Worm (Caenorhabditis elegans) whole organism, mixed stage, embryonic: ENCODE data around the gene mes-6.
A peak's percentile ranks its signal among the peaks of the same experiment; 100 is the strongest.

Experiments used
- M03D4.4 ChIP-seq: sonication (generic microtip); optimal IDR thresholded peaks from 2 replicates; lab custom pipeline; 2017; ENCODE audit warnings: mild to moderate bottlenecking, missing genetic modification characterization, missing compliant biosample characterization
- bed-3 ChIP-seq: fragments of 200-800 bp; sonication (Bioruptor generic); optimal IDR thresholded peaks from 3 replicates; lab custom pipeline; 2018; ENCODE audit warnings: mild to moderate bottlenecking, missing genetic modification characterization, moderate library complexity, missing compliant biosample characterization
- blmp-1 ChIP-seq: fragments of 150-350 bp; optimal IDR thresholded peaks from 2 replicates; lab custom pipeline; 2014; ENCODE audit warnings: missing biosample characterization, missing genetic modification characterization
- ceh-39 ChIP-seq: fragments of 150-350 bp; optimal IDR thresholded peaks from 2 replicates; lab custom pipeline; 2014; ENCODE audit warnings: missing biosample characterization, missing genetic modification characterization
- ceh-43 ChIP-seq: fragments of 200-800 bp; sonication (Bioruptor generic); optimal IDR thresholded peaks from 2 replicates; lab custom pipeline; 2018; ENCODE audit warnings: mild to moderate bottlenecking, missing genetic modification characterization, moderate library complexity, missing compliant biosample characterization
- ceh-83 ChIP-seq: fragments of 200-800 bp; sonication (Bioruptor generic); optimal IDR thresholded peaks from 2 replicates; lab custom pipeline; 2018; ENCODE audit warnings: mild to moderate bottlenecking, missing genetic modification characterization, missing compliant biosample characterization
- ces-1 ChIP-seq: fragments of 150-350 bp; optimal IDR thresholded peaks from 2 replicates; lab custom pipeline; 2014; ENCODE audit warnings: missing biosample characterization, missing genetic modification reagents, missing genetic modification characterization
- cnd-1 ChIP-seq: fragments of 200-800 bp; sonication (Bioruptor generic); optimal IDR thresholded peaks from 2 replicates; lab custom pipeline; 2018; ENCODE audit warnings: mild to moderate bottlenecking, missing genetic modification characterization, missing compliant biosample characterization
- drap-1 ChIP-seq: fragments of 200-800 bp; sonication (Bioruptor generic); optimal IDR thresholded peaks from 3 replicates; lab custom pipeline; 2018; ENCODE audit warnings: mild to moderate bottlenecking, missing genetic modification characterization, missing compliant biosample characterization
- elt-3 ChIP-seq: fragments of 150-350 bp; optimal IDR thresholded peaks from 2 replicates; lab custom pipeline; 2014; ENCODE audit warnings: missing biosample characterization, missing genetic modification characterization
- flh-1 ChIP-seq: fragments of 200-800 bp; sonication (Bioruptor generic); optimal IDR thresholded peaks from 2 replicates; lab custom pipeline; 2018; ENCODE audit warnings: mild to moderate bottlenecking, missing genetic modification characterization, moderate library complexity, missing compliant biosample characterization
- ham-2 ChIP-seq: fragments of 200-800 bp; sonication (Bioruptor generic); optimal IDR thresholded peaks from 2 replicates; lab custom pipeline; 2018; ENCODE audit warnings: mild to moderate bottlenecking, missing genetic modification characterization, missing compliant biosample characterization
- hlh-1 ChIP-seq: fragments of 150-350 bp; optimal IDR thresholded peaks from 2 replicates; lab custom pipeline; 2014; ENCODE audit warnings: missing biosample characterization, missing genetic modification reagents, missing genetic modification characterization
- lin-13 ChIP-seq: fragments of 150-350 bp; optimal IDR thresholded peaks from 2 replicates; lab custom pipeline; 2014; ENCODE audit warnings: missing biosample characterization, missing genetic modification characterization
- lin-32 ChIP-seq: fragments of 200-800 bp; sonication (Bioruptor generic); optimal IDR thresholded peaks from 2 replicates; lab custom pipeline; 2018; ENCODE audit warnings: mild to moderate bottlenecking, missing genetic modification characterization, missing compliant biosample characterization
- lsy-2 ChIP-seq: fragments of 150-350 bp; optimal IDR thresholded peaks from 2 replicates; lab custom pipeline; 2014; ENCODE audit warnings: missing biosample characterization, missing genetic modification characterization
- mep-1 ChIP-seq: fragments of 150-350 bp; optimal IDR thresholded peaks from 2 replicates; lab custom pipeline; 2017; ENCODE audit warnings: missing biosample characterization, missing genetic modification reagents, missing genetic modification characterization, inconsistent platforms
- mls-2 ChIP-seq: sonication (generic microtip); optimal IDR thresholded peaks from 2 replicates; lab custom pipeline; 2016; ENCODE audit warnings: mild to moderate bottlenecking, missing genetic modification characterization, moderate library complexity, missing compliant biosample characterization
- nhr-12 ChIP-seq: fragments of 150-350 bp; optimal IDR thresholded peaks from 2 replicates; lab custom pipeline; 2014; ENCODE audit warnings: missing biosample characterization, missing genetic modification characterization
- nhr-2 ChIP-seq: fragments of 150-350 bp; optimal IDR thresholded peaks from 2 replicates; lab custom pipeline; 2014; ENCODE audit warnings: missing biosample characterization, missing genetic modification characterization
- nhr-237 ChIP-seq: fragments of 150-350 bp; optimal IDR thresholded peaks from 2 replicates; lab custom pipeline; 2014; ENCODE audit warnings: missing biosample characterization, missing genetic modification characterization
- nhr-28 ChIP-seq: fragments of 150-350 bp; optimal IDR thresholded peaks from 2 replicates; lab custom pipeline; 2014; ENCODE audit warnings: missing biosample characterization, missing genetic modification characterization
- nhr-76 ChIP-seq: sonication (generic microtip); optimal IDR thresholded peaks from 2 replicates; lab custom pipeline; 2017; ENCODE audit warnings: missing biosample characterization, missing genetic modification characterization
- pha-4 ChIP-seq: fragments of 150-350 bp; optimal IDR thresholded peaks from 2 replicates; lab custom pipeline; 2018; ENCODE audit warnings: missing biosample characterization, missing genetic modification reagents, missing genetic modification characterization
- sem-2 ChIP-seq: fragments of 200-800 bp; sonication (Bioruptor generic); optimal IDR thresholded peaks from 2 replicates; lab custom pipeline; 2018; ENCODE audit warnings: mild to moderate bottlenecking, missing genetic modification characterization, missing compliant biosample characterization
- snpc-4 ChIP-seq: fragments of 150-350 bp; optimal IDR thresholded peaks from 2 replicates; lab custom pipeline; 2014; ENCODE audit warnings: missing biosample characterization, missing genetic modification characterization
- sptf-1 ChIP-seq: sonication (generic microtip); optimal IDR thresholded peaks from 2 replicates; lab custom pipeline; 2017; ENCODE audit warnings: mild to moderate bottlenecking, missing genetic modification characterization, moderate library complexity, missing compliant biosample characterization
- tbx-8 ChIP-seq: fragments of 200-800 bp; sonication (Bioruptor generic); optimal IDR thresholded peaks from 2 replicates; lab custom pipeline; 2018; ENCODE audit warnings: mild to moderate bottlenecking, missing genetic modification characterization, moderate library complexity, missing compliant biosample characterization
- unc-120 ChIP-seq: sonication (generic microtip); optimal IDR thresholded peaks from 2 replicates; lab custom pipeline; 2017; ENCODE audit warnings: missing genetic modification characterization, missing compliant biosample characterization; ENCODE audit not compliant: poor library complexity, severe bottlenecking
- unc-39 ChIP-seq: fragments of 150-350 bp; optimal IDR thresholded peaks from 2 replicates; lab custom pipeline; 2014; ENCODE audit warnings: missing biosample characterization, missing genetic modification characterization
- unc-62 ChIP-seq: fragments of 150-350 bp; optimal IDR thresholded peaks from 2 replicates; lab custom pipeline; 2014; ENCODE audit warnings: missing biosample characterization, missing genetic modification reagents, missing genetic modification characterization
- zip-8 ChIP-seq: fragments of 150-350 bp; optimal IDR thresholded peaks from 2 replicates; lab custom pipeline; 2014; ENCODE audit warnings: missing biosample characterization, missing genetic modification characterization
- ztf-11 ChIP-seq: fragments of 150-350 bp; optimal IDR thresholded peaks from 2 replicates; lab custom pipeline; 2014; ENCODE audit warnings: missing biosample characterization, missing genetic modification characterization

Gene mes-6

ce11 chrIV:8530042-8531027 is 19.3 kb downstream of the mes-6 start:
- TF ChIP-seq unc-120 (tag; lab: Kevin White, UChicago) (no peak), sptf-1 (tag; lab: Kevin White, UChicago) (no peak), lin-13 (tag; lab: Kevin White, UChicago) (no peak), sem-2 (GFP tag; lab: Kevin White, UChicago) (no peak), cnd-1 (tag; lab: Kevin White, UChicago) (no peak), lsy-2 (no peak), elt-3 (tag; lab: Kevin White, UChicago) (peak; percentile 84), ceh-83 (GFP tag; lab: Kevin White, UChicago) (no peak), blmp-1 (tag; lab: Kevin White, UChicago) (peak; percentile 61)

DNA sequence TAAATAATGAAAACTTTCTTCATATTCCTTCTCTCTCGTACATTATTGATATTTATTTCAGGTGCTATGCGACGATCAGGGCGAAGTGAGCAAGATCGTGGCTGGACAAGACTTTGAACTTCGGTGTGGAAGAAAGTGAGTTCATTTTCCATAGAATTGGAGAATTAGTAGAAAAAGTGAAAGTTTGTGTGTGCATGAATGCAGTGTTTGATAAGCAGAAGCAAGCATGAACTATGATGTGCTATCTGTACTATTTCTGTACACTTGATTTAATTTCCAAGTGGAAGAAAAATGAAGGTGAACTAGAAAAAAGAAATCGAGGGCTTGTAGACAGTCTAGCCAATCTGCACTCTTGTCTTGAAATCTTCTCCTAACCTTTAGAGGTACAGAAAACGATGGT is 20.9 kb downstream of the mes-6 start:
- TF ChIP-seq unc-62 (GFP tag; lab: Kevin White, UChicago) (no peak), flh-1 (GFP tag; lab: Kevin White, UChicago) (no peak), sptf-1 (tag; lab: Kevin White, UChicago) (no peak), drap-1 (GFP tag; lab: Kevin White, UChicago) (no peak), hlh-1 (no peak), nhr-12 (tag; lab: Kevin White, UChicago) (no peak), nhr-28 (tag; lab: Kevin White, UChicago) (no peak), nhr-76 (tag; lab: Kevin White, UChicago) (no peak), lsy-2 (no peak), ztf-11 (tag; lab: Kevin White, UChicago) (no peak), tbx-8 (no peak), unc-120 (tag; lab: Kevin White, UChicago) (no peak), blmp-1 (tag; lab: Kevin White, UChicago) (no peak), ces-1 (GFP tag; lab: Kevin White, UChicago) (no peak), elt-3 (tag; lab: Kevin White, UChicago) (no peak), pha-4 (no peak), ham-2 (GFP tag; lab: Kevin White, UChicago) (no peak), lin-13 (tag; lab: Kevin White, UChicago) (no peak), lin-32 (GFP tag; lab: Kevin White, UChicago) (no peak), ceh-39 (tag; lab: Kevin White, UChicago) (no peak)
- TF ChIP-seq, all 35 proteins: peak for 0

DNA sequence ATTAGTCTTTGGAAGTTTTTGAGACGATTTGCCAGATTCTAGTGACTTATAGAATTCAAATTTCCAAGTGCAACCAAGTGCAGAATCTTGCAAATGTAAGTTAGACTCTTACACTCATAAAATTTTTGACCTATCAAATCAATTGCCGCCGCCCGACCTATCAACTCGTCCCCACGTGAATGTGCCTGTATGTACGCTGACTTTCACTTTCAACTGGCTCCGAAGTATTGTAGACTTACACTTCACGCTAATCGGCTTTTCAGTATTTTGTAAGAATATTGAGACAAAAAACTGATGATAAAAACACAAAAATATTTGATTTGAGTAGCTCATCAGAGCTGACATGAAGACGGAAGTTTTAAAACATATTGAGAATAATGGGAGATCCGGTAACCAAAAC is 21.7 kb downstream of the mes-6 start:
- no peak for TF ChIP-seq ceh-43 (GFP tag; lab: Kevin White, UChicago)
- no peak for TF ChIP-seq M03D4.4 (tag; lab: Kevin White, UChicago)
- no peak for TF ChIP-seq mep-1
- no peak for TF ChIP-seq nhr-2 (tag; lab: Kevin White, UChicago)
- no peak for TF ChIP-seq blmp-1 (tag; lab: Kevin White, UChicago)
- no peak for TF ChIP-seq snpc-4
- TF ChIP-seq unc-39: no peak
- TF ChIP-seq ztf-11 (tag; lab: Kevin White, UChicago): no peak
- TF ChIP-seq nhr-237 (tag; lab: Kevin White, UChicago): no peak
- no peak for TF ChIP-seq nhr-28 (tag; lab: Kevin White, UChicago)
- TF ChIP-seq hlh-1: no peak

ce11 chrIV:8534189-8534588 is 23.1 kb downstream of the mes-6 start:
- TF ChIP-seq nhr-76 (tag; lab: Kevin White, UChicago) (no peak), bed-3 (no peak), unc-62 (GFP tag; lab: Kevin White, UChicago) (no peak), unc-120 (tag; lab: Kevin White, UChicago) (no peak), mls-2 (tag; lab: Kevin White, UChicago) (no peak), nhr-237 (tag; lab: Kevin White, UChicago) (no peak), nhr-28 (tag; lab: Kevin White, UChicago) (no peak), ces-1 (GFP tag; lab: Kevin White, UChicago) (no peak), ztf-11 (tag; lab: Kevin White, UChicago) (no peak), lsy-2 (no peak), ceh-43 (GFP tag; lab: Kevin White, UChicago) (no peak), snpc-4 (no peak), M03D4.4 (tag; lab: Kevin White, UChicago) (no peak), cnd-1 (tag; lab: Kevin White, UChicago) (no peak), elt-3 (tag; lab: Kevin White, UChicago) (no peak), pha-4 (no peak), lin-13 (tag; lab: Kevin White, UChicago) (no peak), zip-8 (tag; lab: Kevin White, UChicago) (no peak), unc-39 (no peak)
